Worm (Caenorhabditis elegans): ENCODE measurements around the gene F11C1.1.

- TF ChIP-seq ets-4 (GFP tag; optimal IDR thresholded peaks at IDR 0.05) (no peak), ama-1 (optimal IDR thresholded peaks at IDR 0.05) (no peak), ama-1 (GFP tag; optimal IDR thresholded peaks at IDR 0.05) (no peak), ztf-22 (GFP tag; optimal IDR thresholded peaks at IDR 0.05) (no peak)
These were observed 14.2 kb upstream of the F11C1.1 start for ce11 chrX:13004491-13005093.

Data from whole organism, young adult.